Fruit fly (Drosophila melanogaster): Measurements from ENCODE around the gene sov.

sov gene

dm6 chrX:6804485-6805295 is 48.6 kb downstream of the sov start (continued):
- TF ChIP-seq CG18599 (GFP tag; optimal IDR thresholded peaks at IDR 0.05) (peak; percentile 91), luna (GFP tag; optimal IDR thresholded peaks at IDR 0.05) (no peak), B-H1 (GFP tag; IDR thresholded peaks at IDR 0.05) (peak; percentile 84), disco-r (GFP tag; optimal IDR thresholded peaks at IDR 0.05) (peak; percentile 41), CG33213 (GFP tag; optimal IDR thresholded peaks at IDR 0.05) (peak; percentile 56), CG2120 (GFP tag; optimal IDR thresholded peaks at IDR 0.05) (peak; percentile 82), Rfx (GFP tag; IDR thresholded peaks at IDR 0.05) (peak; percentile 90), CG17612 (GFP tag; IDR thresholded peaks at IDR 0.05) (peak; percentile 40; the same call in 1 of the 2 replicates), CG9797 (GFP tag; optimal IDR thresholded peaks at IDR 0.05) (no peak), CG12659 (GFP tag; optimal IDR thresholded peaks at IDR 0.05) (peak; percentile 74), CG10959 (GFP tag; IDR thresholded peaks at IDR 0.05) (peak; percentile 86), Med (GFP tag) (peak; percentile 96), kni (GFP tag; optimal IDR thresholded peaks at IDR 0.05) (no peak), CG2199 (GFP tag; IDR thresholded peaks at IDR 0.05) (peak; percentile 60; the same call in 1 of the 3 replicates), ewg (GFP tag; optimal IDR thresholded peaks at IDR 0.05) (peak; percentile 80), slbo (GFP tag; IDR thresholded peaks at IDR 0.05) (peak; percentile 88), CG5245 (GFP tag; optimal IDR thresholded peaks at IDR 0.05) (peak; percentile 56), CG16815 (GFP tag; optimal IDR thresholded peaks at IDR 0.05) (peak; percentile 76), pfk (GFP tag; optimal IDR thresholded peaks at IDR 0.05) (no peak), lbe (GFP tag; optimal IDR thresholded peaks at IDR 0.05) (peak; percentile 95), Deaf1 (tag; optimal IDR thresholded peaks at IDR 0.05) (no peak), Nf-YB (GFP tag; optimal IDR thresholded peaks at IDR 0.05) (peak; percentile 36), trh (GFP tag; optimal IDR thresholded peaks at IDR 0.05) (no peak), ci (GFP tag; IDR thresholded peaks at IDR 0.05) (peak; percentile 97), exex (tag; optimal IDR thresholded peaks at IDR 0.05) (peak; percentile 23), vfl (GFP tag; optimal IDR thresholded peaks at IDR 0.05) (peak; percentile 33), HLH3B (GFP tag; IDR thresholded peaks at IDR 0.05) (peak; percentile 91), abd-A (tag; optimal IDR thresholded peaks at IDR 0.05) (no peak), Stat92E (GFP tag; optimal IDR thresholded peaks at IDR 0.05) (no peak), amos (GFP tag; IDR thresholded peaks at IDR 0.05; ENCODE audit: partially characterized antibody) (no peak), slou (GFP tag; optimal IDR thresholded peaks at IDR 0.05) (no peak), CG18764 (GFP tag; optimal IDR thresholded peaks at IDR 0.05) (peak; percentile 32), CG4617 (GFP tag; optimal IDR thresholded peaks at IDR 0.05; ENCODE audit: borderline replicate concordance) (peak; percentile 50), toy (GFP tag; IDR thresholded peaks at IDR 0.05) (peak; percentile 69; the same call in 1 of the 2 replicates), Mrtf (GFP tag; IDR thresholded peaks at IDR 0.05) (peak; percentile 81), CG3726 (GFP tag; IDR thresholded peaks at IDR 0.05) (peak; percentile 86), Nf-YC (tag; optimal IDR thresholded peaks at IDR 0.05) (no peak), pan (optimal IDR thresholded peaks at IDR 0.05) (no peak), pan (GFP tag; optimal IDR thresholded peaks at IDR 0.05 in 1 of 2, IDR thresholded peaks at IDR 0.05 in 1 of 2) (peak in 1 of 2 experiments; percentile 94), NC2β (GFP tag; optimal IDR thresholded peaks at IDR 0.05) (peak; percentile 56), Gsc (GFP tag; IDR thresholded peaks at IDR 0.05) (peak; percentile 67; the same call in 1 of the 2 replicates), tap (tag; optimal IDR thresholded peaks at IDR 0.05) (no peak), lilli (GFP tag; optimal IDR thresholded peaks at IDR 0.05) (peak; percentile 77), Pdp1 (GFP tag; optimal IDR thresholded peaks at IDR 0.05) (peak in 1 of 2 experiments; percentile 62), Neu2 (GFP tag; optimal IDR thresholded peaks at IDR 0.05; ENCODE audit: borderline replicate concordance) (no peak)
